Fruit fly (Drosophila melanogaster) whole organism, wandering third instar larva: ENCODE data around the gene RapGAP1.

Experiments
- Abd-B ChIP-seq: fragments of >200 bp; optimal IDR thresholded peaks from 2 replicates; lab custom pipeline; 2017; ENCODE audit warnings: missing biosample characterization, missing genetic modification characterization
- CG32264 ChIP-seq: fragments of 200-800 bp; sonication (Bioruptor generic); optimal IDR thresholded peaks from 2 replicates; lab custom pipeline; 2016; ENCODE audit warnings: missing biosample characterization, missing genetic modification characterization
- CG9705 ChIP-seq: fragments of 200-800 bp; sonication (Bioruptor generic); optimal IDR thresholded peaks from 2 replicates; lab custom pipeline; 2018; ENCODE audit warnings: missing biosample characterization, mild to moderate bottlenecking, missing genetic modification characterization
- CrebA ChIP-seq: fragments of 200-800 bp; sonication (Bioruptor generic); optimal IDR thresholded peaks from 2 replicates; lab custom pipeline; 2016; ENCODE audit warnings: missing biosample characterization, mild to moderate bottlenecking, missing genetic modification characterization, borderline replicate concordance
- Dfd ChIP-seq: fragments of >200 bp; optimal IDR thresholded peaks from 2 replicates; lab custom pipeline; 2017; ENCODE audit warnings: missing biosample characterization, missing genetic modification characterization
- Dif ChIP-seq: fragments of 200-275, 200-300 bp; sonication (Bioruptor generic); optimal IDR thresholded peaks from 2 replicates; lab custom pipeline; 2018; ENCODE audit warnings: missing biosample characterization, missing genetic modification characterization; ENCODE audit not compliant: partially characterized antibody
- HLH106 ChIP-seq: fragments of 200-800 bp; optimal IDR thresholded peaks from 3 replicates; lab custom pipeline; 2019; ENCODE audit warnings: missing biosample characterization, mild to moderate bottlenecking, missing genetic modification characterization, moderate library complexity
- Hnf4 ChIP-seq: fragments of 200-800 bp; sonication (Bioruptor generic); optimal IDR thresholded peaks from 2 replicates; lab custom pipeline; 2016; ENCODE audit warnings: missing biosample characterization, mild to moderate bottlenecking, missing genetic modification characterization
- Hr78 ChIP-seq: fragments of >200 bp; optimal IDR thresholded peaks from 2 replicates; lab custom pipeline; 2017; ENCODE audit warnings: missing biosample characterization, missing genetic modification characterization
- Hr83 ChIP-seq: fragments of 200-300 bp; sonication (Bioruptor generic); optimal IDR thresholded peaks from 2 replicates; lab custom pipeline; 2016; ENCODE audit warnings: missing biosample characterization, mild to moderate bottlenecking, missing genetic modification characterization, moderate library complexity; ENCODE audit not compliant: poor library complexity, severe bottlenecking
- Jra ChIP-seq: sonication (Bioruptor generic); optimal IDR thresholded peaks from 2 replicates; lab custom pipeline; 2016; ENCODE audit warnings: missing biosample characterization, missing genetic modification characterization
- Mio ChIP-seq: sonication (Bioruptor generic); optimal IDR thresholded peaks from 2 replicates; lab custom pipeline; 2016; ENCODE audit warnings: missing biosample characterization, missing genetic modification characterization
- Myc ChIP-seq: fragments of >200 bp; optimal IDR thresholded peaks from 2 replicates; lab custom pipeline; 2017
- N ChIP-seq: fragments of >200 bp; optimal IDR thresholded peaks from 2 replicates; lab custom pipeline; 2018; ENCODE audit warnings: missing biosample characterization, missing external identifiers, missing genetic modification characterization
- OdsH ChIP-seq: fragments of 200-800 bp; sonication (Bioruptor generic); optimal IDR thresholded peaks from 2 replicates; lab custom pipeline; 2016; ENCODE audit warnings: missing biosample characterization, mild to moderate bottlenecking, missing genetic modification characterization
- Rel ChIP-seq, 2 experiments: fragments of 200-800 bp; sonication (Bioruptor generic) in 1 of 2; optimal IDR thresholded peaks; 2 replicates in 1 of 2; 3 replicates in 1 of 2; lab custom pipeline; 2016 to 2019; ENCODE audit warnings: mild to moderate bottlenecking in 2 of 2, missing biosample characterization in 2 of 2, missing genetic modification characterization in 2 of 2, moderate library complexity in 1 of 2
- Sp1 ChIP-seq: fragments of 200-800 bp; sonication (Bioruptor generic); optimal IDR thresholded peaks from 3 replicates; lab custom pipeline; 2019; ENCODE audit warnings: missing biosample characterization, mild to moderate bottlenecking, missing genetic modification characterization, moderate library complexity
- Vsx2 ChIP-seq: fragments of 200-300, 225-300 bp; sonication (Bioruptor generic); optimal IDR thresholded peaks from 2 replicates; lab custom pipeline; 2018; ENCODE audit warnings: missing biosample characterization, missing genetic modification characterization; ENCODE audit not compliant: partially characterized antibody
- brk ChIP-seq: fragments of 200-800 bp; sonication (Bioruptor generic); optimal IDR thresholded peaks from 2 replicates; lab custom pipeline; 2016; ENCODE audit warnings: missing biosample characterization, mild to moderate bottlenecking, missing genetic modification characterization
- dl ChIP-seq, 2 experiments: fragments of 175-275, 200-275 bp in 1 of 2; fragments of 200-275 bp in 1 of 2; sonication (Bioruptor generic); optimal IDR thresholded peaks; lab custom pipeline; 2018; ENCODE audit warnings: mild to moderate bottlenecking in 2 of 2, missing biosample characterization in 2 of 2, missing genetic modification characterization in 2 of 2, moderate library complexity in 2 of 2; ENCODE audit not compliant: partially characterized antibody in 2 of 2, insufficient read depth in 1 of 2
- dmrt93B ChIP-seq: fragments of 200-800 bp; sonication (Bioruptor generic); optimal IDR thresholded peaks from 2 replicates; lab custom pipeline; 2018; ENCODE audit warnings: missing biosample characterization, mild to moderate bottlenecking, missing genetic modification characterization
- dsf ChIP-seq: sonication (Bioruptor generic); optimal IDR thresholded peaks from 2 replicates; lab custom pipeline; 2016; ENCODE audit warnings: missing biosample characterization, missing genetic modification characterization, borderline replicate concordance
- ey ChIP-seq: fragments of 200-800 bp; sonication (Bioruptor generic); optimal IDR thresholded peaks from 2 replicates; lab custom pipeline; 2016; ENCODE audit warnings: missing biosample characterization, missing genetic modification characterization
- foxo ChIP-seq, 2 experiments: fragments of 200-800 bp; sonication (Bioruptor generic); optimal IDR thresholded peaks; 2 replicates in 1 of 2; 3 replicates in 1 of 2; lab custom pipeline; 2016 to 2017; ENCODE audit warnings: missing biosample characterization in 2 of 2, missing genetic modification characterization in 2 of 2
- fru ChIP-seq: fragments of 200-800 bp; sonication (Bioruptor generic); optimal IDR thresholded peaks from 3 replicates; lab custom pipeline; 2016; ENCODE audit warnings: missing biosample characterization, mild to moderate bottlenecking, missing genetic modification characterization
- h ChIP-seq: fragments of 200-800 bp; sonication (Bioruptor generic); optimal IDR thresholded peaks from 3 replicates; lab custom pipeline; 2016; ENCODE audit warnings: missing biosample characterization, mild to moderate bottlenecking, missing genetic modification characterization
- jim ChIP-seq: fragments of 175-275, 200-325 bp; sonication (Bioruptor generic); optimal IDR thresholded peaks from 2 replicates; lab custom pipeline; 2016; ENCODE audit warnings: missing biosample characterization, mild to moderate bottlenecking, missing genetic modification characterization
- lola ChIP-seq: fragments of >200 bp; optimal IDR thresholded peaks from 2 replicates; lab custom pipeline; 2017; ENCODE audit warnings: missing biosample characterization, missing genetic modification characterization
- pan ChIP-seq: fragments of >200 bp; optimal IDR thresholded peaks from 2 replicates; lab custom pipeline; 2017
- psq ChIP-seq: fragments of 200-800 bp; sonication (Bioruptor generic); optimal IDR thresholded peaks from 3 replicates; lab custom pipeline; 2017; ENCODE audit warnings: missing biosample characterization, mild to moderate bottlenecking, missing genetic modification characterization, moderate library complexity
- rgr ChIP-seq: fragments of 200-800 bp; sonication (Bioruptor generic); optimal IDR thresholded peaks from 3 replicates; lab custom pipeline; 2016; ENCODE audit warnings: missing biosample characterization, mild to moderate bottlenecking, missing genetic modification characterization
- sage ChIP-seq: fragments of 200-800 bp; sonication (Bioruptor generic); optimal IDR thresholded peaks from 2 replicates; lab custom pipeline; 2016; ENCODE audit warnings: missing biosample characterization, mild to moderate bottlenecking, missing genetic modification characterization
- sv ChIP-seq: fragments of 200-800 bp; sonication (Bioruptor generic); optimal IDR thresholded peaks from 3 replicates; lab custom pipeline; 2016; ENCODE audit warnings: missing biosample characterization, missing genetic modification characterization
- usp ChIP-seq: fragments of >200 bp; optimal IDR thresholded peaks from 2 replicates; lab custom pipeline; 2017; ENCODE audit warnings: missing biosample characterization, missing genetic modification characterization
- woc ChIP-seq: sonication (Bioruptor generic); optimal IDR thresholded peaks from 2 replicates; lab custom pipeline; 2016; ENCODE audit warnings: missing biosample characterization, mild to moderate bottlenecking, missing genetic modification characterization

Gene RapGAP1

dm6 chr2L:7598697-7599096 lies 19.9 kb upstream of the RapGAP1 start:
- TF ChIP-seq Jra (GFP tag; lab: Kevin White, UChicago): no peak
- no peak for TF ChIP-seq Dif
- TF ChIP-seq sv (GFP tag; lab: Kevin White, UChicago): no peak
- no peak for TF ChIP-seq Abd-B (GFP tag; lab: Kevin White, UChicago)
- no peak for TF ChIP-seq Dfd (GFP tag; lab: Kevin White, UChicago)
- no peak for TF ChIP-seq dsf
- no peak for TF ChIP-seq dmrt93B (GFP tag; lab: Kevin White, UChicago)
- no peak for TF ChIP-seq foxo (GFP tag; optimal IDR thresholded peaks at IDR 0.05; lab: Kevin White, UChicago)
- TF ChIP-seq lola (GFP tag; lab: Kevin White, UChicago): no peak
- TF ChIP-seq OdsH (GFP tag; lab: Kevin White, UChicago): no peak

dm6 chr2L:7598260-7598659 lies 19.5 kb upstream of the RapGAP1 start:
- no peak for TF ChIP-seq brk (GFP tag; lab: Kevin White, UChicago)
- TF ChIP-seq Myc (lab: Kevin White, UChicago): no peak
- TF ChIP-seq CG32264 (GFP tag; lab: Kevin White, UChicago): no peak
- no peak for TF ChIP-seq Abd-B (GFP tag; lab: Kevin White, UChicago)
- no peak for TF ChIP-seq rgr (GFP tag; lab: Kevin White, UChicago)
- TF ChIP-seq jim: no peak
- TF ChIP-seq Rel (GFP tag; optimal IDR thresholded peaks at IDR 0.05; lab: Kevin White, UChicago): no peak
- no peak for TF ChIP-seq Rel (tag; optimal IDR thresholded peaks at IDR 0.05; lab: Kevin White, UChicago)

dm6 chr2L:7597431-7597830 lies 18.7 kb upstream of the RapGAP1 start:
- no peak for TF ChIP-seq ey
- TF ChIP-seq N (GFP tag; lab: Kevin White, UChicago): no peak
- TF ChIP-seq dmrt93B (GFP tag; lab: Kevin White, UChicago): no peak
- no peak for TF ChIP-seq foxo (GFP tag; optimal IDR thresholded peaks at IDR 0.05; lab: Kevin White, UChicago)
- TF ChIP-seq Hnf4: no peak
- TF ChIP-seq Hr83 (GFP tag; lab: Kevin White, UChicago): no peak
- no peak for TF ChIP-seq HLH106 (tag; lab: Kevin White, UChicago)
- TF ChIP-seq sage: no peak
- TF ChIP-seq pan: no peak
- TF ChIP-seq brk (GFP tag; lab: Kevin White, UChicago): no peak
- TF ChIP-seq usp (GFP tag; lab: Kevin White, UChicago): no peak

DNA sequence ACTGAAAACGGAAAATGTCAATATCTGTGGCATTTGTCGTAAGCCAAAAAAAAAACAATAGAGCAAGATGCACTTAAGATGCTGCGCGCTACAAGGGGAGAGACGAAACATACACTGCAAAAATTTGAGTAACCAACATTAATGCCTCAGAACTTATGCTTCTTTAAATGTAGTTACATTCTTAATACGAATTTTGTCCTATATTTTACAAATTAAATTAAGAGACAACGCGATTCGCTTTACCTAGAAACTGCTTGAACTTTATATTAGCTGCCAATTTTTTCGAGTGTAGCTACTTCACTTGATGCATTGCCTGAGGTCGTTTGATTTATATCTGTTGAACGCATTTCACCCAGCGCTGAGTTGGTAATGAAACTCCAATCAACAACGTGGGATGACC lies 18.1 kb upstream of the RapGAP1 start:
- TF ChIP-seq fru (peak; percentile 49), Hr83 (GFP tag; lab: Kevin White, UChicago) (no peak), psq (GFP tag; lab: Kevin White, UChicago) (peak; percentile 47), ey (peak; percentile 33), dl (GFP tag; optimal IDR thresholded peaks at IDR 0.05; lab: Kevin White, UChicago; ENCODE audit: insufficient read depth in 1 of 2, partially characterized antibody in 2 of 2) (no peak), lola (GFP tag; lab: Kevin White, UChicago) (no peak), OdsH (GFP tag; lab: Kevin White, UChicago) (peak; percentile 16), rgr (GFP tag; lab: Kevin White, UChicago) (peak; percentile 27), Mio (GFP tag; lab: Kevin White, UChicago) (no peak), sv (GFP tag; lab: Kevin White, UChicago) (peak; percentile 79), woc (GFP tag; lab: Kevin White, UChicago) (peak; percentile 5), HLH106 (tag; lab: Kevin White, UChicago) (peak; percentile 18), sage (no peak), h (GFP tag; lab: Kevin White, UChicago) (peak; percentile 45), Vsx2 (GFP tag; lab: Kevin White, UChicago) (no peak), foxo (GFP tag; optimal IDR thresholded peaks at IDR 0.05; lab: Kevin White, UChicago) (peak in 1 of 2 experiments; percentile 27), Hnf4 (peak; percentile 9)

dm6 chr2L:7592858-7593257 lies 14.1 kb upstream of the RapGAP1 start:
- TF ChIP-seq dl (GFP tag; optimal IDR thresholded peaks at IDR 0.05; lab: Kevin White, UChicago; ENCODE audit: insufficient read depth in 1 of 2, partially characterized antibody in 2 of 2) (no peak), Myc (lab: Kevin White, UChicago) (no peak), CG9705 (no peak), Sp1 (GFP tag; lab: Kevin White, UChicago) (no peak), OdsH (GFP tag; lab: Kevin White, UChicago) (no peak), fru (no peak), pan (no peak), Hr78 (GFP tag; lab: Kevin White, UChicago) (no peak), brk (GFP tag; lab: Kevin White, UChicago) (no peak), CrebA (GFP tag; lab: Kevin White, UChicago) (no peak), Hr83 (GFP tag; lab: Kevin White, UChicago) (no peak), woc (GFP tag; lab: Kevin White, UChicago) (no peak), CG32264 (GFP tag; lab: Kevin White, UChicago) (no peak), sage (no peak)
- TF ChIP-seq, all 38 proteins: peak for 0
